Worm (Caenorhabditis elegans): ENCODE results near the gene srx-77.

Gene srx-77

ce11 chrV:4689234-4689633, 20.7 kb upstream of the srx-77 start, which contains the start of gene K03B4.1:
K03B4.1 (plus strand) TSS chrV:4689330.
- TF ChIP-seq ZK546.5 (tag; optimal IDR thresholded peaks at IDR 0.05) (no peak), elt-2 (tag; optimal IDR thresholded peaks at IDR 0.05) (no peak)

- TF ChIP-seq jun-1 (tag; optimal IDR thresholded peaks at IDR 0.05) (no peak), ama-1 (optimal IDR thresholded peaks at IDR 0.05) (peak; percentile 9)
Measured at ce11 chrV:4687944-4688505, 19.5 kb upstream of the srx-77 start, which contains the start of gene K03B4.2. K03B4.2 (plus strand) TSS chrV:4687994.

- no peak for TF ChIP-seq nhr-237 (tag; optimal IDR thresholded peaks at IDR 0.05)
- TF ChIP-seq elt-2 (tag; optimal IDR thresholded peaks at IDR 0.05): peak; percentile 25
- peak; percentile 54 for TF ChIP-seq nhr-43 (tag; optimal IDR thresholded peaks at IDR 0.05; ENCODE audit: poor library complexity, severe bottlenecking)
- TF ChIP-seq hmg-11 (tag; optimal IDR thresholded peaks at IDR 0.05): peak; percentile 71
- peak; percentile 53 for TF ChIP-seq lin-39 (tag; optimal IDR thresholded peaks at IDR 0.05)
- peak; percentile 71 for TF ChIP-seq mdl-1 (tag; optimal IDR thresholded peaks at IDR 0.05)
- TF ChIP-seq nhr-28 (tag; optimal IDR thresholded peaks at IDR 0.05): no peak
- TF ChIP-seq nhr-25 (tag; optimal IDR thresholded peaks at IDR 0.05): peak; percentile 23
- TF ChIP-seq nhr-23 (tag; optimal IDR thresholded peaks at IDR 0.05): peak; percentile 72
- TF ChIP-seq nfya-1 (tag; optimal IDR thresholded peaks at IDR 0.05; ENCODE audit: insufficient read depth): peak; percentile 77
- peak; percentile 13 for TF ChIP-seq lin-15B (tag; optimal IDR thresholded peaks at IDR 0.05)
- TF ChIP-seq egl-27 (tag; optimal IDR thresholded peaks at IDR 0.05): no peak
- peak; percentile 72 for TF ChIP-seq pha-4 (tag; optimal IDR thresholded peaks at IDR 0.05)
- no peak for TF ChIP-seq fkh-2 (tag; optimal IDR thresholded peaks at IDR 0.05)
Measured at ce11 chrV:4686680-4687470, 18.3 kb upstream of the srx-77 start, which contains the start of gene taf-10. taf-10 (plus strand) TSS chrV:4687103.

- TF ChIP-seq mml-1 (tag; optimal IDR thresholded peaks at IDR 0.05): no peak
- TF ChIP-seq hmg-11 (tag; optimal IDR thresholded peaks at IDR 0.05): no peak
- no peak for TF ChIP-seq elt-2 (tag; optimal IDR thresholded peaks at IDR 0.05)
- TF ChIP-seq nhr-43 (tag; optimal IDR thresholded peaks at IDR 0.05; ENCODE audit: poor library complexity, severe bottlenecking): no peak
- no peak for TF ChIP-seq nhr-28 (tag; optimal IDR thresholded peaks at IDR 0.05)
- no peak for TF ChIP-seq unc-39 (tag; optimal IDR thresholded peaks at IDR 0.05)
- TF ChIP-seq mdl-1 (tag; optimal IDR thresholded peaks at IDR 0.05): no peak
- TF ChIP-seq pqm-1 (tag; optimal IDR thresholded peaks at IDR 0.05): no peak
- no peak for TF ChIP-seq daf-12 (tag; optimal IDR thresholded peaks at IDR 0.05)
- no peak for TF ChIP-seq elt-3 (tag; optimal IDR thresholded peaks at IDR 0.05)
- no peak for TF ChIP-seq jun-1 (tag; optimal IDR thresholded peaks at IDR 0.05)
- TF ChIP-seq zag-1 (tag; optimal IDR thresholded peaks at IDR 0.05): no peak
- TF ChIP-seq eor-1 (tag; optimal IDR thresholded peaks at IDR 0.05): no peak
- no peak for TF ChIP-seq snpc-4 (tag; optimal IDR thresholded peaks at IDR 0.05)
- no peak for TF ChIP-seq lin-39 (tag; optimal IDR thresholded peaks at IDR 0.05)
- no peak for TF ChIP-seq ztf-4 (tag; optimal IDR thresholded peaks at IDR 0.05)
- TF ChIP-seq tbx-2 (tag; optimal IDR thresholded peaks at IDR 0.05): no peak
- no peak for TF ChIP-seq nhr-12 (tag; optimal IDR thresholded peaks at IDR 0.05)
- no peak for TF ChIP-seq pha-4 (tag; optimal IDR thresholded peaks at IDR 0.05)
Measured at ce11 chrV:4684137-4684536, 15.6 kb upstream of the srx-77 start.

ce11 chrV:4681670-4682069, 13.1 kb upstream of the srx-77 start, which contains the start of gene K03B4.4:
K03B4.4 (plus strand) TSS chrV:4681970.
- TF ChIP-seq egl-27 (tag; optimal IDR thresholded peaks at IDR 0.05) (no peak), ama-1 (optimal IDR thresholded peaks at IDR 0.05) (no peak), ceh-82 (tag; optimal IDR thresholded peaks at IDR 0.05) (no peak), nhr-25 (tag; optimal IDR thresholded peaks at IDR 0.05) (no peak), nhr-11 (tag; optimal IDR thresholded peaks at IDR 0.05) (no peak), mdl-1 (tag; optimal IDR thresholded peaks at IDR 0.05) (no peak), hmg-11 (tag; optimal IDR thresholded peaks at IDR 0.05) (no peak), tbx-2 (tag; optimal IDR thresholded peaks at IDR 0.05) (no peak), sea-2 (GFP tag; optimal IDR thresholded peaks at IDR 0.05) (no peak), aly-2 (tag; optimal IDR thresholded peaks at IDR 0.05) (no peak), daf-12 (tag; optimal IDR thresholded peaks at IDR 0.05) (no peak), nhr-23 (tag; optimal IDR thresholded peaks at IDR 0.05) (no peak), nhr-12 (tag; optimal IDR thresholded peaks at IDR 0.05) (no peak), ceh-28 (tag; optimal IDR thresholded peaks at IDR 0.05) (no peak), ceh-9 (tag; optimal IDR thresholded peaks at IDR 0.05) (no peak), pha-4 (tag; optimal IDR thresholded peaks at IDR 0.05) (no peak), ceh-16 (tag; optimal IDR thresholded peaks at IDR 0.05) (no peak), lin-15B (tag; optimal IDR thresholded peaks at IDR 0.05) (no peak), nhr-67 (tag; optimal IDR thresholded peaks at IDR 0.05) (no peak), unc-39 (tag; optimal IDR thresholded peaks at IDR 0.05) (no peak)

Measured in whole organism, L3 larva.